Fruit fly (Drosophila melanogaster) Kc167 (cell line): ENCODE results near the gene mamo.

Experiments
- Myc ChIP-seq: fragments of >200 bp; optimal IDR thresholded peaks from 2 replicates; lab custom pipeline; 2017; ENCODE audit warnings: missing external identifiers
- Sin3A ChIP-seq: fragments of >200 bp; optimal IDR thresholded peaks from 2 replicates; lab custom pipeline; 2018; ENCODE audit warnings: missing external identifiers
- h ChIP-seq: fragments of >200 bp; optimal IDR thresholded peaks from 3 replicates; lab custom pipeline; 2018; ENCODE audit warnings: missing external identifiers
- insv ChIP-seq: fragments of >200 bp; optimal IDR thresholded peaks from 3 replicates; lab custom pipeline; 2018; ENCODE audit warnings: missing external identifiers
- psq ChIP-seq: fragments of >200 bp; optimal IDR thresholded peaks from 2 replicates; lab custom pipeline; 2017; ENCODE audit warnings: missing external identifiers
- ttk ChIP-seq: sonication (Bioruptor generic); optimal IDR thresholded peaks from 2 replicates; lab custom pipeline; 2017; ENCODE audit warnings: missing external identifiers

The mamo gene

dm6 chrX:13951403-13951802 lies 38.9 kb downstream of the mamo start:
- TF ChIP-seq ttk (no peak), Myc (lab: Kevin White, UChicago) (no peak), psq (lab: Kevin White, UChicago) (no peak), insv (lab: Kevin White, UChicago) (no peak), Sin3A (lab: Kevin White, UChicago) (no peak), h (lab: Kevin White, UChicago) (no peak)

- no peak for TF ChIP-seq ttk
- no peak for TF ChIP-seq h (lab: Kevin White, UChicago)
- no peak for TF ChIP-seq psq (lab: Kevin White, UChicago)
- no peak for TF ChIP-seq Sin3A (lab: Kevin White, UChicago)
Observed at dm6 chrX:13948805-13949361, 41.4 kb downstream of the mamo start.

- TF ChIP-seq Sin3A (lab: Kevin White, UChicago) (no peak), psq (lab: Kevin White, UChicago) (no peak), h (lab: Kevin White, UChicago) (no peak)
Observed at dm6 chrX:13948131-13948804, 42.1 kb downstream of the mamo start.

dm6 chrX:13936203-13936602 lies 54.1 kb downstream of the mamo start:
- no peak for TF ChIP-seq Myc (lab: Kevin White, UChicago)
- TF ChIP-seq insv (lab: Kevin White, UChicago) = no peak
- no peak for TF ChIP-seq ttk
- TF ChIP-seq Sin3A (lab: Kevin White, UChicago) = no peak
- TF ChIP-seq psq (lab: Kevin White, UChicago) = no peak
- no peak for TF ChIP-seq h (lab: Kevin White, UChicago)

- TF ChIP-seq insv (lab: Kevin White, UChicago) (no peak), Sin3A (lab: Kevin White, UChicago) (no peak), h (lab: Kevin White, UChicago) (no peak), ttk (no peak), psq (lab: Kevin White, UChicago) (no peak), Myc (lab: Kevin White, UChicago) (no peak)
Observed at dm6 chrX:13935563-13935962, 54.8 kb downstream of the mamo start.

- TF ChIP-seq Myc (lab: Kevin White, UChicago) (no peak), Sin3A (lab: Kevin White, UChicago) (no peak), ttk (no peak), insv (lab: Kevin White, UChicago) (no peak), h (lab: Kevin White, UChicago) (no peak), psq (lab: Kevin White, UChicago) (no peak)
Observed at dm6 chrX:13934380-13934779, 55.9 kb downstream of the mamo start.

dm6 chrX:13933802-13934201 lies 56.5 kb downstream of the mamo start:
- TF ChIP-seq psq (lab: Kevin White, UChicago) = no peak
- no peak for TF ChIP-seq Myc (lab: Kevin White, UChicago)
- no peak for TF ChIP-seq h (lab: Kevin White, UChicago)
- no peak for TF ChIP-seq ttk
- no peak for TF ChIP-seq insv (lab: Kevin White, UChicago)
- no peak for TF ChIP-seq Sin3A (lab: Kevin White, UChicago)

- TF ChIP-seq ttk (no peak), insv (lab: Kevin White, UChicago) (no peak), h (lab: Kevin White, UChicago) (no peak), Sin3A (lab: Kevin White, UChicago) (no peak), psq (lab: Kevin White, UChicago) (no peak), Myc (lab: Kevin White, UChicago) (no peak)
Observed at dm6 chrX:13932794-13933620, 57.3 kb downstream of the mamo start.

- TF ChIP-seq insv (lab: Kevin White, UChicago) = no peak
- TF ChIP-seq ttk = no peak
Observed at dm6 chrX:13931462-13931861, 58.9 kb downstream of the mamo start.

dm6 chrX:13923286-13923685 lies 67.0 kb downstream of the mamo start:
- TF ChIP-seq psq (lab: Kevin White, UChicago) (no peak), h (lab: Kevin White, UChicago) (no peak), insv (lab: Kevin White, UChicago) (no peak), Myc (lab: Kevin White, UChicago) (no peak), ttk (no peak), Sin3A (lab: Kevin White, UChicago) (no peak)

- TF ChIP-seq h (lab: Kevin White, UChicago) = no peak
- no peak for TF ChIP-seq psq (lab: Kevin White, UChicago)
- TF ChIP-seq Myc (lab: Kevin White, UChicago) = no peak
- TF ChIP-seq ttk = no peak
- no peak for TF ChIP-seq Sin3A (lab: Kevin White, UChicago)
- TF ChIP-seq insv (lab: Kevin White, UChicago) = no peak
Observed at dm6 chrX:13911184-13911583, 79.1 kb downstream of the mamo start.
